Fruit fly (Drosophila melanogaster): Measurements from ENCODE around the gene Ack.

DNA sequence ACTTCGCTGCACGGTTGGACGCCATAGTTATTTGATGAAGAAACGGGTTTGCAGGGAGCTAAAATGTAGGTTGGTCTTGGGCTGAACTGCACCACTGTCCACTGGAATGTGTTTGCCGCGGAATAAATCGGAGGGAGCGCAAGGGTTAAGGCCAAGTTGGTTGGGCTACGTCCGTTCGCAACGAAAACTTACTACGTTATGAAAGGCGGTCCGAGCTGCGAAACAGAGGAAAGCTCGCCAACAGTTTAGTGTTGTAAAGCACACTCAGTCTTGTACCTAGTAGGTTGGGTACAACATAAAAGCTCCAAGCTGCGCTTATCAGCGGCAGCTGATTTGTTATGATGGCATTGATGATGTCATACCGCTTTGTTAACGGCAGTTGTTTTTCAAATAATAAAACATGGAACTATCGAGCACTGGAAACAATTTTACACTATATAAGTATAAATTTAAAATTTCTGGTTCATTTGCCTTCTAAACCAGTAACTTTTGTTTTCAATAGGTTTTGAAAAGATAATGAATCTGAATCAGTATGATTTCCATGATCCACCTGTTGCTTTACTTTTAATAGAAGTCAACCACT lies 14.3 kb downstream of the Ack start, which contains the start of gene Chd64:
- TF ChIP-seq zfh1 (GFP tag; IDR thresholded peaks at IDR 0.05), result no peak
- no peak for TF ChIP-seq Tbp (GFP tag; optimal IDR thresholded peaks at IDR 0.05)

Measured in whole organism, embryonic.